Worm (Caenorhabditis elegans) whole organism, young adult: ENCODE data around the gene clec-82.
A peak's percentile ranks its signal among the peaks of the same experiment; 100 is the strongest.

ENCODE experiments used
- B0019.2 ChIP-seq: fragments of 200-800 bp; sonication (Bioruptor generic); conservative IDR thresholded peaks from 2 replicates; pipeline ENCODE4 v1.3.6; 2022; ENCODE audit warnings: missing genetic modification reagents, missing genetic modification characterization, missing compliant biosample characterization
- B0261.1 ChIP-seq: sonication (generic microtip); optimal IDR thresholded peaks from 2 replicates; lab custom pipeline; 2016; ENCODE audit warnings: mild to moderate bottlenecking, missing genetic modification characterization, moderate library complexity, missing compliant biosample characterization
- D2030.7 ChIP-seq: fragments of 200-800 bp; sonication (Bioruptor generic); IDR thresholded peaks from 2 replicates; pipeline ENCODE4 v1.3.6; 2022; ENCODE audit warnings: missing genetic modification reagents, missing genetic modification characterization, missing compliant biosample characterization
- F10E7.11 ChIP-seq: sonication (generic microtip); optimal IDR thresholded peaks from 2 replicates; lab custom pipeline; 2017; ENCODE audit warnings: mild to moderate bottlenecking, missing genetic modification characterization, moderate library complexity, missing compliant biosample characterization
- F22D6.2 ChIP-seq: sonication (generic microtip); optimal IDR thresholded peaks from 2 replicates; lab custom pipeline; 2016; ENCODE audit warnings: mild to moderate bottlenecking, missing genetic modification characterization, missing compliant biosample characterization
- F33H1.4 ChIP-seq: fragments of 200-800 bp; sonication (Bioruptor generic); IDR thresholded peaks from 2 replicates; pipeline ENCODE4 v1.3.6; 2022; ENCODE audit warnings: missing genetic modification reagents, missing genetic modification characterization, missing compliant biosample characterization
- F37B4.10 ChIP-seq: fragments of 200-800 bp; sonication (Bioruptor generic); IDR thresholded peaks from 2 replicates; pipeline ENCODE4 v1.3.6; 2022; ENCODE audit warnings: missing genetic modification characterization, missing compliant biosample characterization
- F39B2.1 ChIP-seq: fragments of 200-800 bp; sonication (Bioruptor generic); IDR thresholded peaks from 2 replicates; pipeline ENCODE4 v1.3.6; 2022; ENCODE audit warnings: missing genetic modification reagents, missing genetic modification characterization, missing compliant biosample characterization
- F52B5.7 ChIP-seq: sonication (generic microtip); optimal IDR thresholded peaks from 2 replicates; lab custom pipeline; 2016; ENCODE audit warnings: mild to moderate bottlenecking, missing genetic modification characterization, missing compliant biosample characterization
- K12H6.12 ChIP-seq: fragments of 200-800 bp; sonication (Bioruptor generic); optimal IDR thresholded peaks from 2 replicates; lab custom pipeline; 2018; ENCODE audit warnings: mild to moderate bottlenecking, missing genetic modification characterization, missing compliant biosample characterization
- Y53G8AR.9 ChIP-seq: fragments of 200-800 bp; sonication (Bioruptor generic); conservative IDR thresholded peaks from 2 replicates; pipeline ENCODE4 v1.3.6; 2022; ENCODE audit warnings: missing genetic modification reagents, missing genetic modification characterization, missing compliant biosample characterization
- Y56A3A.18 ChIP-seq: fragments of 200-800 bp; sonication (Bioruptor generic); IDR thresholded peaks from 2 replicates; pipeline ENCODE4 v1.3.6; 2022; ENCODE audit warnings: missing genetic modification reagents, missing genetic modification characterization, missing compliant biosample characterization
- akir-1 ChIP-seq: fragments of 200-800 bp; sonication (Bioruptor generic); optimal IDR thresholded peaks from 2 replicates; lab custom pipeline; 2018; ENCODE audit warnings: mild to moderate bottlenecking, missing genetic modification characterization, moderate library complexity, missing compliant biosample characterization
- ama-1 ChIP-seq, 3 experiments: fragments of 150-350 bp in 1 of 3; sonication (generic microtip) in 2 of 3; optimal IDR thresholded peaks; 2 replicates each; lab custom pipeline; 2014 to 2018; ENCODE audit warnings: missing biosample characterization in 2 of 3, missing genetic modification characterization in 2 of 3, missing genetic modification reagents in 2 of 3
- aptf-2 ChIP-seq: fragments of 200-800 bp; sonication (Bioruptor generic); conservative IDR thresholded peaks from 2 replicates; pipeline ENCODE4 v1.3.6; 2022; ENCODE audit warnings: missing genetic modification reagents, missing genetic modification characterization, missing compliant biosample characterization
- athp-1 ChIP-seq: sonication (generic microtip); optimal IDR thresholded peaks from 2 replicates; lab custom pipeline; 2017; ENCODE audit warnings: mild to moderate bottlenecking, missing genetic modification characterization, missing compliant biosample characterization
- attf-3 ChIP-seq: fragments of 200-800 bp; sonication (Bioruptor generic); conservative IDR thresholded peaks from 2 replicates; pipeline ENCODE4 v1.3.6; 2022; ENCODE audit warnings: missing genetic modification reagents, missing genetic modification characterization, missing compliant biosample characterization
- attf-6 ChIP-seq: fragments of 200-800 bp; sonication (Bioruptor generic); IDR thresholded peaks from 2 replicates; pipeline ENCODE4 v1.3.6; 2022; ENCODE audit warnings: missing genetic modification reagents, missing genetic modification characterization, missing compliant biosample characterization
- ccch-3 ChIP-seq: fragments of 200-800 bp; sonication (Bioruptor generic); optimal IDR thresholded peaks from 2 replicates; lab custom pipeline; 2018; ENCODE audit warnings: mild to moderate bottlenecking, missing genetic modification characterization, missing compliant biosample characterization
- cebp-2 ChIP-seq: fragments of 200-800 bp; sonication (Bioruptor generic); IDR thresholded peaks from 2 replicates; pipeline ENCODE4 v1.3.6; 2022; ENCODE audit warnings: missing genetic modification characterization, missing compliant biosample characterization
- ceh-27 ChIP-seq: fragments of 200-800 bp; sonication (Bioruptor generic); optimal IDR thresholded peaks from 2 replicates; lab custom pipeline; 2018; ENCODE audit warnings: mild to moderate bottlenecking, missing genetic modification characterization, moderate library complexity, missing compliant biosample characterization
- chd-7 ChIP-seq: sonication (generic microtip); optimal IDR thresholded peaks from 2 replicates; lab custom pipeline; 2016; ENCODE audit warnings: mild to moderate bottlenecking, missing genetic modification characterization, moderate library complexity, missing compliant biosample characterization
- dox-1 ChIP-seq: fragments of 200-800 bp; sonication (Bioruptor generic); IDR thresholded peaks from 2 replicates; pipeline ENCODE4 v1.3.6; 2022; ENCODE audit warnings: missing genetic modification reagents, missing genetic modification characterization, missing compliant biosample characterization
- egl-44 ChIP-seq: fragments of 200-800 bp; sonication (Bioruptor generic); IDR thresholded peaks from 2 replicates; pipeline ENCODE4 v1.3.6; 2022; ENCODE audit warnings: missing genetic modification reagents, missing genetic modification characterization, missing compliant biosample characterization
- egrh-3 ChIP-seq: fragments of 200-800 bp; sonication (Bioruptor generic); IDR thresholded peaks from 2 replicates; pipeline ENCODE4 v1.3.6; 2022; ENCODE audit warnings: missing genetic modification reagents, missing genetic modification characterization, missing compliant biosample characterization
- ekl-4 ChIP-seq: fragments of 200-800 bp; sonication (Bioruptor generic); IDR thresholded peaks from 2 replicates; pipeline ENCODE4 v1.3.6; 2022; ENCODE audit warnings: missing genetic modification reagents, missing genetic modification characterization, missing compliant biosample characterization
- hmg-1.2 ChIP-seq: fragments of 200-800 bp; sonication (Bioruptor generic); IDR thresholded peaks from 2 replicates; pipeline ENCODE4 v1.3.6; 2022; ENCODE audit warnings: missing genetic modification reagents, missing genetic modification characterization, missing compliant biosample characterization
- let-607 ChIP-seq, 2 experiments: fragments of 200-800 bp in 1 of 2; sonication (Bioruptor generic) in 1 of 2; sonication (generic microtip) in 1 of 2; optimal IDR thresholded peaks; 2 replicates each; lab custom pipeline; 2016 to 2018; ENCODE audit warnings: mild to moderate bottlenecking in 2 of 2, missing compliant biosample characterization in 2 of 2, missing genetic modification characterization in 2 of 2, moderate library complexity in 2 of 2, missing genotype in 1 of 2
- lin-26 ChIP-seq: fragments of 200-800 bp; sonication (Bioruptor generic); IDR thresholded peaks from 2 replicates; pipeline ENCODE4 v1.3.6; 2022; ENCODE audit warnings: missing genetic modification reagents, missing genetic modification characterization, missing compliant biosample characterization
- lsl-1 ChIP-seq: fragments of 200-800 bp; sonication (Bioruptor generic); optimal IDR thresholded peaks from 2 replicates; lab custom pipeline; 2018; ENCODE audit warnings: mild to moderate bottlenecking, missing genetic modification characterization, moderate library complexity, missing compliant biosample characterization
- madf-3 ChIP-seq: fragments of 200-800 bp; sonication (Bioruptor generic); IDR thresholded peaks from 2 replicates; pipeline ENCODE4 v1.3.6; 2022; ENCODE audit warnings: missing genetic modification reagents, missing genetic modification characterization, missing compliant biosample characterization
- mcd-1 ChIP-seq: fragments of 200-800 bp; sonication (Bioruptor generic); IDR thresholded peaks from 2 replicates; pipeline ENCODE4 v1.3.6; 2022; ENCODE audit warnings: missing genetic modification reagents, missing genetic modification characterization, missing compliant biosample characterization
- mel-28 ChIP-seq: sonication (generic microtip); optimal IDR thresholded peaks from 2 replicates; lab custom pipeline; 2016; ENCODE audit warnings: borderline replicate concordance, mild to moderate bottlenecking, missing genetic modification characterization, missing compliant biosample characterization
- mes-4 ChIP-seq: sonication (generic microtip); optimal IDR thresholded peaks from 2 replicates; lab custom pipeline; 2016; ENCODE audit warnings: missing genotype, missing genetic modification characterization, missing compliant biosample characterization
- nhr-90 ChIP-seq: sonication (generic microtip); optimal IDR thresholded peaks from 2 replicates; lab custom pipeline; 2016; ENCODE audit warnings: missing genotype, mild to moderate bottlenecking, missing genetic modification characterization, missing compliant biosample characterization
- pbrm-1 ChIP-seq: fragments of 200-800 bp; sonication (Bioruptor generic); IDR thresholded peaks from 2 replicates; pipeline ENCODE4 v1.3.6; 2022; ENCODE audit warnings: missing genetic modification reagents, missing genetic modification characterization, missing compliant biosample characterization
- rpc-1 ChIP-seq, 2 experiments: fragments of 150-350 bp in 1 of 2; sonication (generic microtip) in 1 of 2; optimal IDR thresholded peaks; 2 replicates each; lab custom pipeline; 2014 to 2018; ENCODE audit warnings: missing biosample characterization in 1 of 2, missing genetic modification characterization in 1 of 2, missing genetic modification reagents in 1 of 2, missing genotype in 1 of 2
- snpc-4 ChIP-seq, 5 experiments: fragments of 150-350 bp in 1 of 5; sonication (generic microtip) in 4 of 5; optimal IDR thresholded peaks; 2 replicates each; lab custom pipeline; 2014 to 2018; ENCODE audit warnings: missing genetic modification characterization in 5 of 5, missing biosample characterization in 3 of 5, antibody characterized with exemption in 2 of 5, mild to moderate bottlenecking in 2 of 5, missing compliant biosample characterization in 2 of 5, missing genotype in 2 of 5, moderate library complexity in 2 of 5, missing genetic modification reagents in 1 of 5
- sptf-2 ChIP-seq: fragments of 200-800 bp; sonication (Bioruptor generic); optimal IDR thresholded peaks from 2 replicates; lab custom pipeline; 2018; ENCODE audit warnings: mild to moderate bottlenecking, missing genetic modification characterization, missing compliant biosample characterization
- tbp1 ChIP-seq: fragments of 200-800 bp; sonication (Bioruptor generic); optimal IDR thresholded peaks from 2 replicates; lab custom pipeline; 2018; ENCODE audit warnings: mild to moderate bottlenecking, missing genetic modification characterization, missing compliant biosample characterization
- unc-130 ChIP-seq: sonication (generic microtip); optimal IDR thresholded peaks from 2 replicates; lab custom pipeline; 2016; ENCODE audit warnings: missing genetic modification reagents, missing genetic modification characterization, missing compliant biosample characterization
- zfh-2 ChIP-seq: fragments of 200-800 bp; sonication (Bioruptor generic); conservative IDR thresholded peaks from 2 replicates; pipeline ENCODE4 v1.3.6; 2022; ENCODE audit warnings: missing genetic modification reagents, missing genetic modification characterization, missing compliant biosample characterization
- zim-3 ChIP-seq: sonication (generic microtip); optimal IDR thresholded peaks from 2 replicates; lab custom pipeline; 2017; ENCODE audit warnings: mild to moderate bottlenecking, missing genetic modification characterization, moderate library complexity, missing compliant biosample characterization
- ztf-18 ChIP-seq: sonication (generic microtip); optimal IDR thresholded peaks from 2 replicates; lab custom pipeline; 2016; ENCODE audit warnings: missing genotype, mild to moderate bottlenecking, missing genetic modification characterization, missing compliant biosample characterization
- ztf-28 ChIP-seq: fragments of 200-800 bp; sonication (Bioruptor generic); IDR thresholded peaks from 2 replicates; pipeline ENCODE4 v1.3.6; 2022; ENCODE audit warnings: missing genetic modification reagents, missing genetic modification characterization, missing compliant biosample characterization
- ztf-6 ChIP-seq: fragments of 200-800 bp; sonication (Bioruptor generic); IDR thresholded peaks from 2 replicates; pipeline ENCODE4 v1.3.6; 2022; ENCODE audit warnings: missing genetic modification reagents, missing genetic modification characterization, missing compliant biosample characterization

Gene clec-82

ce11 chrIV:2808154-2808553 is 27.3 kb upstream of the clec-82 start:
- TF ChIP-seq chd-7 (peak; percentile 17), D2030.7 (GFP tag; lab: Robert Waterston, UW) (peak; percentile 62), zfh-2 (GFP tag; lab: Robert Waterston, UW) (peak; percentile 54), let-607 (tag; optimal IDR thresholded peaks at IDR 0.05; lab: Kevin White, UChicago) (peak in 1 of 2 experiments; percentile 10), mcd-1 (GFP tag; lab: Robert Waterston, UW) (peak; percentile 52; the same call in 1 of the 2 replicates), nhr-90 (tag; lab: Kevin White, UChicago) (peak; percentile 24), F52B5.7 (tag; lab: Kevin White, UChicago) (peak; percentile 4), cebp-2 (GFP tag; lab: Robert Waterston, UW) (peak; percentile 33; the same call in 1 of the 2 replicates), mel-28 (tag; lab: Kevin White, UChicago) (no peak), K12H6.12 (tag; lab: Kevin White, UChicago) (peak; percentile 1), lsl-1 (peak; percentile 7), ztf-18 (tag; lab: Kevin White, UChicago) (peak; percentile 17), dox-1 (GFP tag; lab: Robert Waterston, UW) (peak; percentile 68), Y56A3A.18 (GFP tag; lab: Robert Waterston, UW) (0 out of 2 replicates have a peak, but pooled peaks have one; percentile 29), rpc-1 (optimal IDR thresholded peaks at IDR 0.05; lab: Kevin White, UChicago) (peak; percentile 46), rpc-1 (tag; optimal IDR thresholded peaks at IDR 0.05; lab: Kevin White, UChicago) (peak; percentile 72), ztf-28 (GFP tag; lab: Robert Waterston, UW) (peak; percentile 13; the same call in 1 of the 2 replicates), snpc-4 (GFP tag; optimal IDR thresholded peaks at IDR 0.05; lab: Kevin White, UChicago) (no peak), snpc-4 (tag; optimal IDR thresholded peaks at IDR 0.05; lab: Kevin White, UChicago) (peak in 1 of 4 experiments; percentile 31), B0261.1 (tag; lab: Kevin White, UChicago) (peak; percentile 70), hmg-1.2 (GFP tag; lab: Robert Waterston, UW) (peak; percentile 59), attf-6 (GFP tag; lab: Robert Waterston, UW) (0 out of 2 replicates have a peak, but pooled peaks have one; percentile 30), pbrm-1 (0 out of 2 replicates have a peak, but pooled peaks have one; percentile 27), ceh-27 (GFP tag; lab: Kevin White, UChicago) (no peak), athp-1 (tag; lab: Kevin White, UChicago) (no peak), F33H1.4 (GFP tag; lab: Robert Waterston, UW) (peak; percentile 35; the same call in 1 of the 2 replicates), sptf-2 (GFP tag; lab: Kevin White, UChicago) (no peak), ztf-6 (no peak), B0019.2 (GFP tag; lab: Robert Waterston, UW) (0 out of 2 replicates have a peak, but pooled peaks have one; percentile 8), lin-26 (peak; percentile 75; the same call in 1 of the 2 replicates), aptf-2 (GFP tag; lab: Robert Waterston, UW) (no peak), madf-3 (GFP tag; lab: Robert Waterston, UW) (no peak), egl-44 (GFP tag; lab: Robert Waterston, UW) (peak; percentile 60; the same call in 1 of the 2 replicates), mes-4 (tag; lab: Kevin White, UChicago) (peak; percentile 26), egrh-3 (GFP tag; lab: Robert Waterston, UW) (0 out of 2 replicates have a peak, but pooled peaks have one; percentile 15), attf-3 (GFP tag; lab: Robert Waterston, UW) (0 out of 2 replicates have a peak, but pooled peaks have one; percentile 26), tbp1 (GFP tag; lab: Kevin White, UChicago) (peak; percentile 89), akir-1 (GFP tag; lab: Kevin White, UChicago) (no peak)

ce11 chrIV:2809208-2809607 is 26.3 kb upstream of the clec-82 start, which contains the start of gene Y54G2A.76:
Gene Y54G2A.76 (plus strand): TSS chrIV:2809410.
- TF ChIP-seq B0261.1 (tag; lab: Kevin White, UChicago) (no peak), ztf-6 (no peak), F39B2.1 (GFP tag; lab: Robert Waterston, UW) (no peak), mcd-1 (GFP tag; lab: Robert Waterston, UW) (no peak), Y53G8AR.9 (GFP tag; lab: Robert Waterston, UW) (no peak), ekl-4 (GFP tag; lab: Robert Waterston, UW) (no peak), zim-3 (tag; lab: Kevin White, UChicago) (no peak), mel-28 (tag; lab: Kevin White, UChicago) (no peak), F37B4.10 (GFP tag; lab: Robert Waterston, UW) (no peak), F22D6.2 (tag; lab: Kevin White, UChicago) (no peak), unc-130 (GFP tag; lab: Kevin White, UChicago) (no peak), ama-1 (optimal IDR thresholded peaks at IDR 0.05; lab: Kevin White, UChicago) (no peak), ama-1 (GFP tag; optimal IDR thresholded peaks at IDR 0.05; lab: Kevin White, UChicago) (no peak), ccch-3 (GFP tag; lab: Kevin White, UChicago) (no peak), F10E7.11 (tag; lab: Kevin White, UChicago) (no peak), dox-1 (GFP tag; lab: Robert Waterston, UW) (no peak)
